Fruit fly (Drosophila melanogaster) Kc167 (cell line): ENCODE measurements around the gene CG31661.

Experiments
- Myc ChIP-seq: fragments of >200 bp; optimal IDR thresholded peaks from 2 replicates; lab custom pipeline; 2017; ENCODE audit warnings: missing external identifiers
- Sin3A ChIP-seq: fragments of >200 bp; optimal IDR thresholded peaks from 2 replicates; lab custom pipeline; 2018; ENCODE audit warnings: missing external identifiers
- h ChIP-seq: fragments of >200 bp; optimal IDR thresholded peaks from 3 replicates; lab custom pipeline; 2018; ENCODE audit warnings: missing external identifiers
- insv ChIP-seq: fragments of >200 bp; optimal IDR thresholded peaks from 3 replicates; lab custom pipeline; 2018; ENCODE audit warnings: missing external identifiers
- psq ChIP-seq: fragments of >200 bp; optimal IDR thresholded peaks from 2 replicates; lab custom pipeline; 2017; ENCODE audit warnings: missing external identifiers
- ttk ChIP-seq: sonication (Bioruptor generic); optimal IDR thresholded peaks from 2 replicates; lab custom pipeline; 2017; ENCODE audit warnings: missing external identifiers

CG31661 gene

DNA sequence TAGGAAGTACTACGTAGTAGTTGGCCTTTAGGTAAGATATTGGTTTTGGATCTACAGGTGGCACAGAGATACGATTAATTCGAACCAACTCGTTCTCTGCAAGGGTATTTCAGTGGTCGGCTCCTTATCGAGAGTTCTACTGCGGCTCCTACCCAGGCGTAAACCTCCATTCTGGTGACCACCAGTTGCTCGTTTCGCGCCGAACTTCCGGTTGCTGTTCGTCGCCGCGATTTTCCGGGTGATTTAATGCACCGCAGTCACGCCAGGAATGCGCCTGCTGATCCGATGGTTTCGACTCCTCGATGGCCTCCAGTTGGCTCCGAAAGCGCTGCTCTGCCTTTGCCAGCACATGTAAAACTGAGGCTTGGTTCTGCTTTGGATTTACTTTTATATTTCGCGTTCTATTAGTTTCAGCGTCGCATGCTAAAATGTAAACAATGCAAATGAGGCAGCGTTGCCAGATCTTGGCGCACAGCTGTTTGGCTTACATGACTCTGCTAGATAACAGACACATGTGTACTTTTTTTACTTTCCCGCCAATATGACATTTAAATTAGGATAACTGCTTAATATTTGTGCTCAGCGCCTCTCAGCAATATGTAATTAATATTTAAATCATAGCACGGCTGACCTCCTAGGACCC is 5.5 kb downstream of the CG31661 start, which contains the start of gene CG7420:
TSS of gene CG7420 (minus strand) at position 446 of the 643 bp plus-strand sequence.
- no peak for TF ChIP-seq insv (lab: Kevin White, UChicago)
- TF ChIP-seq Sin3A: no peak
- no peak for TF ChIP-seq psq (lab: Kevin White, UChicago)
- no peak for TF ChIP-seq Myc
- no peak for TF ChIP-seq h (lab: Kevin White, UChicago)
- TF ChIP-seq ttk (lab: Kevin White, UChicago): no peak

dm6 chr2L:1504288-1504687 is 7.2 kb downstream of the CG31661 start:
- TF ChIP-seq h (lab: Kevin White, UChicago) (no peak), ttk (lab: Kevin White, UChicago) (no peak), Sin3A (no peak), insv (lab: Kevin White, UChicago) (no peak), Myc (no peak), psq (lab: Kevin White, UChicago) (no peak)

DNA sequence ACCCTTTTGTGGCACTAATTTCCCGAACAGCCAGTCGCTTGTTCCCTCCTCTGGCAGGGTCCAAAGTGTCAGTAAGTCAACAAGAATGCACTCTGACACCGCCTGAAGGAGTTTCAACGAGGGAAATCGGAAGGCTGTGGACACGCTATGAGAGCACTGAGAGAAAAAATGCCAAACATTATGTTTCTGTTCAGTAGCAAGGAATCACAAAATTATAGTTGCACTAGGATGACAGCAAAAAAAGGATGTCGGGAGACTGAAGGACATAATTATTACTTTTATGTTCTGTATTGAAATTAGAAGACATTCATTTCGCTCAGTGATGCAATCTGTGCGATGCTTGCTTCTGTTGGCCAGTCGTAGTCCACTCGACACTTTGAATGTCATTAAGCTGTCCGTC is 12.7 kb downstream of the CG31661 start:
- TF ChIP-seq h (lab: Kevin White, UChicago): no peak
- TF ChIP-seq insv (lab: Kevin White, UChicago): no peak
- TF ChIP-seq psq (lab: Kevin White, UChicago): no peak
- no peak for TF ChIP-seq Myc

DNA sequence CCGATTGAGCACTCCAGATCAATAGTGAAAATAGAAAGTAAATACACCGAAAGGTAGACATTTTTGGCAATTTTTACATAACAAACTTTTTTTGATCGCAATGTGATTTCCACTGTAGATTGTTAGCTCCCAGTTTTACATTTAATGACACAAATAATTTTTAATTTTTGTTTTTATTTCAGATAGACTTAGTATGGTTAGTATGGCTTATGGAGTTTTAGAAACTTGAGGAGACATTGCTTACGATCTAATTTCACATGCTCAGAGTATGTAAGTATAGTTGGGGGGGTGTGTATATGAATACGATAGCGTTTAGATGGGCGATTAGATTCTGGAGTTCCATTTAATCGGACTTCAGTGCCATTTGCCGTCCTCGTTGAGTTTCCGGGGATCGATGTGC is 20.3 kb downstream of the CG31661 start, which contains the start of gene CG18132:
TSS of gene CG18132 (minus strand) at position 101 of the 400 bp plus-strand sequence.
- no peak for TF ChIP-seq h (lab: Kevin White, UChicago)
- no peak for TF ChIP-seq ttk (lab: Kevin White, UChicago)
- no peak for TF ChIP-seq Myc
- TF ChIP-seq Sin3A: no peak
- TF ChIP-seq insv (lab: Kevin White, UChicago): no peak
- TF ChIP-seq psq (lab: Kevin White, UChicago): no peak

dm6 chr2L:1518022-1518421 is 21.0 kb downstream of the CG31661 start, which contains the start of gene halo:
TSS of gene halo (minus strand) at chr2L:1518148.
- TF ChIP-seq ttk (lab: Kevin White, UChicago): no peak
- no peak for TF ChIP-seq insv (lab: Kevin White, UChicago)
- no peak for TF ChIP-seq psq (lab: Kevin White, UChicago)
- TF ChIP-seq h (lab: Kevin White, UChicago): no peak
- no peak for TF ChIP-seq Myc
- TF ChIP-seq Sin3A: no peak

DNA sequence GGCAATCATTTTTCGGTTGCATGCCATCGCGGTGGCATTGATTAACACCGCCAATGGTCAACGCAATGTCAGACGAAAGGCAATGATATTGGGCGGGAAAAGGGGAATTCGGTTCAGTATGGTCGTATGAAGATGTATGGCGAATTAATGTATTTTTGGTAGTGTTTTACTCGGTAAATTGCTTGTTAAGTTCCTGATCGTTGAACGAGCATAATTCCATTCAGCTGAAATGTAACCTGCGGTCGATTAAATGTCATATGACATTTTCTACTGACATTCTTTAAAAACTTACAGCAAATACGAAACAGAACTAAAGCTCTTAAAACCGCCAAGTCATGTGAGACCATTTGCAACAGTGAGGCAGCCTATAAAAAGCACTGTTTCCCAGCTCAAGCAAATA is 23.1 kb downstream of the CG31661 start, which contains the start of gene Or22a:
TSS of gene Or22a (plus strand) at position 301 of the 400 bp plus-strand sequence.
- TF ChIP-seq Sin3A: no peak
- TF ChIP-seq ttk (lab: Kevin White, UChicago): no peak
- TF ChIP-seq psq (lab: Kevin White, UChicago): no peak
- no peak for TF ChIP-seq h (lab: Kevin White, UChicago)
- no peak for TF ChIP-seq insv (lab: Kevin White, UChicago)

DNA sequence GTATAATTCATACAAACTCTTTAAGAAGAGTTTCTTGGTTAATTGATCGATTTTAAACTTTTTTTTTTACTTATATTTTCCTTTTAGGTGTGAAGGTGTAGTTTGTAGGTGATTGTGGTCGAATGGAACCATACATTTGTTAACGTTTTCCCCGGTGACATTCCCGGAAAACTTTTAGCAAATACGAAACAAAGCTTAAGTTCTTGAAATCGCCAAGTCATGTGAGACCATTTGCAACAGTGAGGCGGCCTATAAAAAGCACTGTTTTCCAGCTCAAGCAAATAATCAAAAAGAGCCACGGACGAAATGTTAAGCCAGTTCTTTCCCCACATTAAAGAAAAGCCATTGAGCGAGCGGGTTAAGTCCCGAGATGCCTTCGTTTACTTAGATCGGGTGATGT is 25.4 kb downstream of the CG31661 start, which contains the start of gene Or22b:
TSS of gene Or22b (plus strand) at position 301 of the 400 bp plus-strand sequence.
- no peak for TF ChIP-seq h (lab: Kevin White, UChicago)
- TF ChIP-seq psq (lab: Kevin White, UChicago): no peak
- no peak for TF ChIP-seq ttk (lab: Kevin White, UChicago)
- TF ChIP-seq Sin3A: no peak
- no peak for TF ChIP-seq insv (lab: Kevin White, UChicago)
- no peak for TF ChIP-seq Myc

DNA sequence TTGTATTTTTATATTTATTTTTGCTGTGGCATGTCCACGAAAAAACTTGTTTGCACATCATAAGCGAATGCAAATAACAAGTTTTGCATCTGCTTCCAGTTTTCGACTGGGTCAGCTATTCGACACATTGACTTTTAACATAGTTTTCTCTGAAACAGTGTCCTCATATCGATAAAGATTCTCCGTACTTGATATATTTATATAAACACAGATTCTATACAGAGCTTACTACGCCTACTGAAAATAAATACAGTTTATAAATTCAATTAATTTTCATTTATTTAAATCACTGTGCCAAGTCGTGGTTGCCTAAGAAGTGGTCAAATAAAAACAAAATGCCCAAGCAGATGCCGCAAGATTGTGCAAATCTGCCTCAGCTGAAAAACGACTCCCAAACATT is 38.2 kb downstream of the CG31661 start:
- TF ChIP-seq insv (lab: Kevin White, UChicago) (no peak), ttk (lab: Kevin White, UChicago) (no peak), Myc (no peak), psq (lab: Kevin White, UChicago) (no peak), h (lab: Kevin White, UChicago) (no peak), Sin3A (no peak)

- TF ChIP-seq Sin3A: no peak
- no peak for TF ChIP-seq ttk (lab: Kevin White, UChicago)
- TF ChIP-seq insv (lab: Kevin White, UChicago): no peak
- no peak for TF ChIP-seq h (lab: Kevin White, UChicago)
These were observed 41.1 kb downstream of the CG31661 start for dm6 chr2L:1538132-1538531.

- TF ChIP-seq h (lab: Kevin White, UChicago) (no peak), insv (lab: Kevin White, UChicago) (no peak), psq (lab: Kevin White, UChicago) (no peak), Myc (no peak), Sin3A (no peak), ttk (lab: Kevin White, UChicago) (no peak)
These were observed 50.8 kb downstream of the CG31661 start for dm6 chr2L:1547860-1548259.
